Fruit fly (Drosophila melanogaster): ENCODE data around the gene CG7611.

The CG7611 gene

dm6 chr3L:21509488-21510122, 13.4 kb upstream of the CG7611 start:
- no peak for TF ChIP-seq noc (tag; optimal IDR thresholded peaks at IDR 0.05)

dm6 chr3L:21515823-21516715, 6.9 kb upstream of the CG7611 start, which contains the start of the genes SAK and Cdk12:
Gene SAK (minus strand): TSS chr3L:21515887.
Gene Cdk12 (plus strand): TSS chr3L:21516306.
- TF ChIP-seq noc (tag; optimal IDR thresholded peaks at IDR 0.05): peak; percentile 86

dm6 chr3L:21516716-21517266, 6.2 kb upstream of the CG7611 start:
- peak; percentile 16 for TF ChIP-seq noc (tag; optimal IDR thresholded peaks at IDR 0.05)

dm6 chr3L:21518345-21518744, 4.6 kb upstream of the CG7611 start:
- TF ChIP-seq noc (tag; optimal IDR thresholded peaks at IDR 0.05): no peak

DNA sequence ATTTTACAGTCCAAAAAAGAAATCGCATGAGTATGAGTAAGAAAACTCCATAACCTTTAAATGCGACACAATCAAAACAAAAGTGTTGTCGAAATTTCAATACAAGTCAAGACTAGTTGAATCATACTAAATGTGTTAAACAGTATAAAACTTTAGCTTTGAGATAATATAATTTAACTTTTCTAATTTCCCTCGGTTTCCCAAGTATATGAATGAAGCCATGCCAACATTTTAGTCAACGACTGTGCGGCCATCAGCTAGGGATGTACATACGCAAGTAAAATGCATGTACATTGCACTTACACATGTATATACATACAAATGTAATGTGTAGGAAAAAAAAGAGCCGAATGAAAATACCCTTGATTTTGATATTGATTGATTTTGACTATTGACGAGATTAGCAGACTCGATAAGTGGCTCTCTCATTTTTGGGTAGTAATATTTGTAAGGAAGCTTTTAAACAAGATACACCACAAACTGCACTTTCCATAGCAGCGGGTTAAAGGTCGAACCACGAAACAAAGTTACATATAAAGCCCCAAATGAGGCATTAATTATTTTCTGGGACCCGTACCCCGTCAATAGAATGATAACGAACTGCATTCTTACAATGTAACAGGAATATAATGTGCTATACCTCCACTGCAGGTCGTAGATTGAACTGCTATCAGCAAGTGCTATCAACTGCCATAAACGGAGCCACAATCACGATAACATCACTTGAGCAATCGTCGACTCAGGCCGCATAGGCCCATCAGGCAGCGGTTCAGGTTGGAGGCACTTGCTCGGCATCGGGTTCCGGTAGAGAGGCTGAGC, 1.3 kb downstream of the CG7611 start:
- TF ChIP-seq noc (tag; optimal IDR thresholded peaks at IDR 0.05): no peak

DNA sequence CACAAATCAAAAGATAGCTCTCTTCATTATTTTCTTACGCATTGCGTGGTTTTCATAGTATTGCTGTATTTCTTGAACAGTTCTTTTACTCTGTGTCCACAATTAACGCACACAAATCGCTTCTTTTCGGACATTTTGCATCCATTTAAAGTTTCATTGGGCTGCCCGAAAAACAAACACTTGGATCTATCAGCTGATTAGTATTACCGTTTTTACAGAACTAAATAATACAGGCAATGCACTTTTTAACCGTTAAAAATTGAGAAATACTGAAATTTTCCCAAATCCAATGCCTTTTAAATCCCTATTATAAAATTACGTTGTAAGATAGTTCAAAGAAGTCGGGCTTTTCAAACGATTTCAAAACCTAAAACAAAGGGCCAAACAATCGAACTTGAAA, 6.1 kb downstream of the CG7611 start, which contains the start of gene Arv1:
TSS of gene Arv1 (minus strand) at position 226 of the 400 bp plus-strand sequence.
- no peak for TF ChIP-seq noc (tag; optimal IDR thresholded peaks at IDR 0.05)

DNA sequence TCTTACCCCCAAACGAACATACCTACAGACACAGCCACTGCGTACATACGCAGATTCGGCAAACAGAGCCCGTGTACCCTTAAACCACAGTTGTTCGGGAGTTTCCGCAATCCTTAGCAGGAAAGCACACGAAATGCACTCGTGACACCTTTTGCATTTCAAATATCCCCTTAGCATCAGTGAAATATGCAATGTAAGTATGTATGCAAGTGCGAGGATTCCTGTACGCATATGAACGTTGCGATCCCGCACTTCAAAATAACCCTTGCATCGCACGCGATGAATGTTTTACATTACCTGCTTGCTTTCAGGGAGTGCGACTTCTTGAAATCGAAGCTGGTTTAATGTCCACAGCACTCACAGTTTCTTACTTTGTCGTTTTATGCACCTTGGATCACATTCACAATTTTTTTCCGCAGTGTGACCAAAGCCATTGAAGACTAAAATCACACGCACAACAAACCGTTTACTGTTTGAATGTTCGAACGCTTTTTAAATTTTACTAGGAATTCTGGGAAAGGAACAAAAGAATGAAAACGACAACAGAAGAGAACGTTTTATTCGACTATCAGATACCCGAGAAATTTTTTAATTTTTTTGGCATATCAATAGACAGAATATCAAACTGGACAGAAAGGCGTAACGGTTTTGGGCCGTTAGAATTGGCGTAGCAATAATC, 10.4 kb downstream of the CG7611 start, which contains the start of gene Mkrn1:
TSS of gene Mkrn1 (minus strand) at position 444 of the 679 bp plus-strand sequence.
- TF ChIP-seq noc (tag; optimal IDR thresholded peaks at IDR 0.05): no peak

DNA sequence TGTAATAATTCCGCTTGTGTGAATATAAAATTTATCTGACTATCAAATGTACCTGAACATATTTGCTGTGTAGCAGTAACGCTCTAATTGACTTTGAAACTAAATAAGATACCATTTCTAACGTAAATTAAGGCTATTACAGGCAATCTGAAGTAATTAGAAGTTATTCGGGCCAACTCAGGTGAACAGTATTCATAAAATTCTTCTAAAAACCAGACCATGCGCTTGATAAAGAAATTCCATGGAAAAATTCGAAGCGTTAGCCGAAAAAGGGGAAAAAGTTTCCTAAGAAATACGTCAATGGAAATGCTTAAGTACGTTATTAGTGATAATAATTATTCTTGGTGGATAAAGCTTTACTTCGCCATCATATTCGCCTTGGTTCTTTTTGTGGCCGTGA, 11.4 kb downstream of the CG7611 start, which contains the start of gene ppk5:
TSS of gene ppk5 (plus strand) at position 301 of the 400 bp plus-strand sequence.
- TF ChIP-seq noc (tag; optimal IDR thresholded peaks at IDR 0.05): no peak

DNA sequence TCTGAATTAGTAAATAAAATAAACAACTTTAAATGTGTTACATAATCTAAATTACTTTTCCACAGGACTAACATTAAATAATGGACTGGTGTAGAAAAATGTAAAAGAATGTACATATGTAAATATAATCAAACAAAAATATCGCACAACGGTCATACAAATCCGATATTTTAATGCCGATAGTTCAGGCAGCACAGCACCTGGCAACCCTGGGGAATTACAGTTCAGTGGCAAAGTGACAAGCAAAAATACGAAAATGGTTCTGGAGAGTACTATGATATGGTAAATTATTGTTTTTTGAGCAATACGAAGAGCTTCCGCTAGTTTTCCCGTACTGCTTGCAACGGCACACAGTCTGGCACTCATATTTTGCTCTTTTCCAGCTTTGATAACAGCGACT, 13.9 kb downstream of the CG7611 start, which contains the start of gene Rpn10:
TSS of gene Rpn10 (plus strand) at position 144 of the 400 bp plus-strand sequence.
- no peak for TF ChIP-seq noc (tag; optimal IDR thresholded peaks at IDR 0.05)

dm6 chr3L:21538893-21539244, 15.9 kb downstream of the CG7611 start:
- no peak for TF ChIP-seq noc (tag; optimal IDR thresholded peaks at IDR 0.05)

- TF ChIP-seq noc (tag; optimal IDR thresholded peaks at IDR 0.05): no peak
Observed at dm6 chr3L:21539245-21540196, 16.5 kb downstream of the CG7611 start, which contains the start of the genes COX8 and VhaM9.7-b. Gene COX8 (minus strand): TSS chr3L:21539447. Gene VhaM9.7-b (plus strand): TSS chr3L:21539862.

DNA sequence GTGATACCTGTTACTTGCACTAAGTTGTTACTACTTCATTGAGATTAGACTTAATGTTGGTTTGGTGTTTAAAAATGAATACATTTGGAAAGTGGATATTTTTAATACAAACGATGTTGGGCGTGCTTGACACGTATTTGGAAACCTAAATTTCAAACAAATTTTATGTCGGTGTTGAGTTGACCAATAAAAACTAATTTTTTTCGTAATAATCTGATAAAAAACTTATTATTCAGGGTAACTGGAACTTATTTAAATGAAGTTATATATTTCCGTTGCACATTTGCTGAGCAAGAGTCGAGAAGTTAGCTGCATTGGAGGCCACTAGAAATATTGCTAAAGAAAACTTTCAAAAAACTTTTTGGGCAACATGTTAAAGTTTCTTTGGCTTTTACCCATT, 19.1 kb downstream of the CG7611 start, which contains the start of gene CG33290:
TSS of gene CG33290 (plus strand) at position 301 of the 400 bp plus-strand sequence.
- TF ChIP-seq noc (tag; optimal IDR thresholded peaks at IDR 0.05): no peak

- no peak for TF ChIP-seq noc (tag; optimal IDR thresholded peaks at IDR 0.05)
Observed at dm6 chr3L:21554752-21555151, 31.8 kb downstream of the CG7611 start, which contains the start of gene Wnk. Gene Wnk (minus strand): TSS chr3L:21554928.
